Worm (Caenorhabditis elegans) whole organism, midembryonic: ENCODE measurements around the gene prp-19.

Source experiments
- T22C8.4 ChIP-seq: fragments of 200-800 bp; sonication (Bioruptor generic); IDR thresholded peaks from 2 replicates; pipeline ENCODE4 v1.3.6; 2022; ENCODE audit warnings: missing genetic modification characterization, missing compliant biosample characterization
- cog-1 ChIP-seq: sonication (generic microtip); optimal IDR thresholded peaks from 2 replicates; lab custom pipeline; 2016; ENCODE audit warnings: missing genetic modification characterization, missing compliant biosample characterization
- flt-1 ChIP-seq: fragments of 200-800 bp; sonication (Bioruptor generic); IDR thresholded peaks from 2 replicates; pipeline ENCODE4 v1.3.6; 2022; ENCODE audit warnings: missing genetic modification characterization, missing compliant biosample characterization
- klf-2 ChIP-seq: fragments of 200-800 bp; sonication (Bioruptor generic); conservative IDR thresholded peaks from 2 replicates; pipeline ENCODE4 v1.3.6; 2022; ENCODE audit warnings: missing genetic modification reagents, missing genetic modification characterization, missing compliant biosample characterization
- med-1 ChIP-seq: sonication (generic microtip); optimal IDR thresholded peaks from 2 replicates; lab custom pipeline; 2017; ENCODE audit warnings: missing genetic modification characterization, mild to moderate bottlenecking, missing compliant biosample characterization, antibody characterized with exemption, missing genetic modification reagents; ENCODE audit not compliant: insufficient read depth
- ref-1 ChIP-seq: fragments of 200-800 bp; sonication (Bioruptor generic); conservative IDR thresholded peaks from 2 replicates; pipeline ENCODE4 v1.3.6; 2022; ENCODE audit warnings: missing genetic modification reagents, missing genetic modification characterization, missing compliant biosample characterization
- tab-1 ChIP-seq: fragments of 200-800 bp; sonication (Bioruptor generic); IDR thresholded peaks from 2 replicates; pipeline ENCODE4 v1.3.6; 2022; ENCODE audit warnings: missing genetic modification characterization, missing compliant biosample characterization
- ztf-23 ChIP-seq: fragments of 200-800 bp; sonication (Bioruptor generic); IDR thresholded peaks from 2 replicates; pipeline ENCODE4 v1.3.6; 2022; ENCODE audit warnings: missing genetic modification reagents, missing genetic modification characterization, missing compliant biosample characterization
- ztf-29 ChIP-seq: fragments of 200-800 bp; sonication (Bioruptor generic); IDR thresholded peaks from 2 replicates; pipeline ENCODE4 v1.3.6; 2022; ENCODE audit warnings: missing genetic modification reagents, missing genetic modification characterization, missing compliant biosample characterization

Gene prp-19

ce11 chrIII:5171945-5172344 is at the start of gene prp-19:
prp-19 (minus strand) TSS chrIII:5172045.
- TF ChIP-seq flt-1 (GFP tag; lab: Robert Waterston, UW), result no peak
- no peak for TF ChIP-seq cog-1 (tag; lab: Kevin White, UChicago)
- no peak for TF ChIP-seq ztf-23 (GFP tag; lab: Robert Waterston, UW)
- no peak for TF ChIP-seq ref-1 (GFP tag; lab: Robert Waterston, UW)
- TF ChIP-seq klf-2 (GFP tag; lab: Robert Waterston, UW), result no peak
- no peak for TF ChIP-seq ztf-29
- no peak for TF ChIP-seq T22C8.4 (GFP tag; lab: Robert Waterston, UW)
- no peak for TF ChIP-seq tab-1 (GFP tag; lab: Robert Waterston, UW)
- no peak for TF ChIP-seq med-1

- TF ChIP-seq ref-1 (GFP tag; lab: Robert Waterston, UW) (no peak), med-1 (no peak), klf-2 (GFP tag; lab: Robert Waterston, UW) (no peak), ztf-23 (GFP tag; lab: Robert Waterston, UW) (no peak), flt-1 (GFP tag; lab: Robert Waterston, UW) (no peak), tab-1 (GFP tag; lab: Robert Waterston, UW) (no peak), cog-1 (tag; lab: Kevin White, UChicago) (no peak), T22C8.4 (GFP tag; lab: Robert Waterston, UW) (no peak), ztf-29 (no peak)
These were observed 46.8 kb upstream of the prp-19 start, which contains the start of gene ZC155.2 for ce11 chrIII:5218687-5219086. ZC155.2 (plus strand) TSS chrIII:5218987.

- TF ChIP-seq ref-1 (GFP tag; lab: Robert Waterston, UW), result no peak
- no peak for TF ChIP-seq ztf-29
- TF ChIP-seq T22C8.4 (GFP tag; lab: Robert Waterston, UW), result no peak
- no peak for TF ChIP-seq tab-1 (GFP tag; lab: Robert Waterston, UW)
- TF ChIP-seq med-1, result no peak
- no peak for TF ChIP-seq flt-1 (GFP tag; lab: Robert Waterston, UW)
- TF ChIP-seq cog-1 (tag; lab: Kevin White, UChicago), result no peak
- TF ChIP-seq klf-2 (GFP tag; lab: Robert Waterston, UW), result no peak
- TF ChIP-seq ztf-23 (GFP tag; lab: Robert Waterston, UW), result no peak
These were observed 45.7 kb upstream of the prp-19 start, which contains the start of gene cutl-19 for ce11 chrIII:5217511-5217910. cutl-19 (minus strand) TSS chrIII:5217611.

DNA sequence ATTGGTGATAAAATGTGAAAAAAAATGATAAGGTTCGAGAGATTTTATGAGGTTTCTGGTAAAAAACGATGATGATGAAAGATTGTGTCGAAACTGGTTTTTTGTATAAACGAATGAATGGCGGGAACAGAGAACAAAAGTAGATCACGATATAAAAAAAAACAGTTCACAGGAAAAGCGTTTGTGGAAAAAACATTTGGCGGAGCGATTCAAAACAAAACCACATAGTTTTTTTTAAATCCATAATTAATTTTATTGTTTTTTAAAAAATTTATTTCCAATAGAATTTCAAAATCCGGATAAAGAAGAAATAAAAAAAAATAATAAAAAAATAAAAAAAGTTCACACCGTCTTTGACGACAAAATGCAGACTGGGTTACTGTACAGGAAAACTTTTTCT is 43.5 kb upstream of the prp-19 start, which contains the start of gene ZC155.4:
Gene ZC155.4 (minus strand): TSS at position 101 of the 400 bp plus-strand sequence.
- TF ChIP-seq klf-2 (GFP tag; lab: Robert Waterston, UW) (no peak), cog-1 (tag; lab: Kevin White, UChicago) (no peak), ref-1 (GFP tag; lab: Robert Waterston, UW) (no peak), ztf-29 (no peak), ztf-23 (GFP tag; lab: Robert Waterston, UW) (no peak), T22C8.4 (GFP tag; lab: Robert Waterston, UW) (no peak), med-1 (no peak), tab-1 (GFP tag; lab: Robert Waterston, UW) (no peak), flt-1 (GFP tag; lab: Robert Waterston, UW) (no peak)

ce11 chrIII:5214162-5214561 is 42.3 kb upstream of the prp-19 start:
- TF ChIP-seq ref-1 (GFP tag; lab: Robert Waterston, UW) (no peak), tab-1 (GFP tag; lab: Robert Waterston, UW) (no peak), cog-1 (tag; lab: Kevin White, UChicago) (no peak), ztf-29 (no peak), T22C8.4 (GFP tag; lab: Robert Waterston, UW) (no peak), med-1 (no peak), ztf-23 (GFP tag; lab: Robert Waterston, UW) (no peak), flt-1 (GFP tag; lab: Robert Waterston, UW) (no peak), klf-2 (GFP tag; lab: Robert Waterston, UW) (no peak)

ce11 chrIII:5211137-5211648 is 39.3 kb upstream of the prp-19 start:
- peak; percentile 75 for TF ChIP-seq klf-2 (GFP tag; lab: Robert Waterston, UW)
- peak; percentile 88 for TF ChIP-seq tab-1 (GFP tag; lab: Robert Waterston, UW)
- TF ChIP-seq flt-1 (GFP tag; lab: Robert Waterston, UW), result peak; percentile 80; the same call in 1 of the 2 replicates
- TF ChIP-seq ztf-29, result peak; percentile 42; the same call in 1 of the 2 replicates
- peak; percentile 65; the same call in 1 of the 2 replicates for TF ChIP-seq ref-1 (GFP tag; lab: Robert Waterston, UW)
- TF ChIP-seq ztf-23 (GFP tag; lab: Robert Waterston, UW), result peak; percentile 78
- peak; percentile 12 for TF ChIP-seq med-1

DNA sequence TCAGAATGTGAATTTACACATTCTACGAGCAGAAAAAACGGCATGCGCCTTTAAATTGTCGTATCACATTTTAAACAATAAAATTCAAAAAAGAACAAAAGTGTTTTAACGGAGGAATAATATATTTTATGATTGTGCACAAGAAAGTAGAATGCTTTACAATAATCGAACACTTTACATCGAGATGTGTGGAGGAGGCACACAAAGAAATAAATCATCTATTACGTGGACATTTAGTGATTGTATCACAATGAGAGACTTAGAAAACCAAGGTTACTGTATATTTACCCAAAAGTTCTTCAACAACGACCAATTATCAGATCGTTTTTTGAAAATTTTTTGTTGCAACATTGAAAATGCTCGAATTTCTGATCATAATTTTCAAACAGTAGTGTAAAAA is 38.4 kb upstream of the prp-19 start:
- TF ChIP-seq ztf-23 (GFP tag; lab: Robert Waterston, UW) (no peak), med-1 (no peak)

DNA sequence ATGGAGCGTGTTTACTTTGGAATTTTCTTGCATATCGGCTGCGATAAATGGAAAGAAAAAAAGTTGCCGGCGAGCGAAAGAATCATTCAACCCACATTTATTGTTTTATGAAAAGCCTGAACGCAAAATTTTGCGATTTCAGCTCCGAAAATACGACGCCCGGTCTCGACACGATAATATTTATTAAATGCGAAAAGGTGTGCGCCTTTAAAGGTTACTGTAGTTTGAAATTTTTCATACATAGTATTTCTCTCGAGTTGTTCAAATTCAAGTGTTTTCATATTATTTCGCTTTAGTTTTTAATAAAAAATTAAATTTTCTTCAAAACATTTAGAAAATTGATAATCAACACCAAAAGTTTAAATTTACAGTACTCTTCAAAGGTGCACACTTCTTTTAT is 37.1 kb upstream of the prp-19 start, which contains the start of gene syx-16:
Gene syx-16 (minus strand): TSS at position 118 of the 400 bp plus-strand sequence.
- TF ChIP-seq flt-1 (GFP tag; lab: Robert Waterston, UW), result no peak
- TF ChIP-seq ref-1 (GFP tag; lab: Robert Waterston, UW), result no peak

ce11 chrIII:5206861-5207414 is 35.1 kb upstream of the prp-19 start, which contains the start of gene morc-1:
morc-1 (minus strand) TSS chrIII:5206911.
- no peak for TF ChIP-seq ztf-29
- no peak for TF ChIP-seq flt-1 (GFP tag; lab: Robert Waterston, UW)
- TF ChIP-seq T22C8.4 (GFP tag; lab: Robert Waterston, UW), result no peak
- TF ChIP-seq med-1, result no peak
- no peak for TF ChIP-seq ztf-23 (GFP tag; lab: Robert Waterston, UW)
- TF ChIP-seq cog-1 (tag; lab: Kevin White, UChicago), result no peak
- TF ChIP-seq klf-2 (GFP tag; lab: Robert Waterston, UW), result no peak
- no peak for TF ChIP-seq tab-1 (GFP tag; lab: Robert Waterston, UW)
- TF ChIP-seq ref-1 (GFP tag; lab: Robert Waterston, UW), result no peak
